Fruit fly (Drosophila melanogaster) whole organism, embryonic: ENCODE data around the gene SkpE.

Source experiments
- CG11456 ChIP-seq: fragments of 200-800 bp; sonication (Bioruptor generic); IDR thresholded peaks from 3 replicates; pipeline ENCODE4 v1.3.6; 2022; ENCODE audit warnings: missing biosample characterization, missing genetic modification characterization
- CG11560 ChIP-seq: fragments of 200-800 bp; sonication (Bioruptor generic); IDR thresholded peaks from 3 replicates; pipeline ENCODE4 v1.3.6; 2022; ENCODE audit warnings: missing biosample characterization, missing genetic modification characterization
- CG12769 ChIP-seq: fragments of 200-800 bp; sonication (Bioruptor generic); optimal IDR thresholded peaks from 2 replicates; lab custom pipeline; 2019; ENCODE audit warnings: missing biosample characterization, mild to moderate bottlenecking, missing genetic modification characterization, moderate library complexity
- CG17912 ChIP-seq: fragments of 200-800 bp; sonication (Bioruptor generic); optimal IDR thresholded peaks from 2 replicates; lab custom pipeline; 2018; ENCODE audit warnings: missing biosample characterization, mild to moderate bottlenecking, missing genetic modification characterization
- CG18599 ChIP-seq: fragments of 200-800 bp; sonication (Bioruptor generic); optimal IDR thresholded peaks from 3 replicates; lab custom pipeline; 2017; ENCODE audit warnings: missing biosample characterization, missing genetic modification characterization, mild to moderate bottlenecking, moderate library complexity, missing genetic modification reagents
- CG2199 ChIP-seq: fragments of 200-800 bp; sonication (Bioruptor generic); IDR thresholded peaks from 3 replicates; pipeline ENCODE4 v1.3.6; 2022; ENCODE audit warnings: missing biosample characterization, missing genetic modification characterization
- CG2712 ChIP-seq: fragments of 200-800 bp; optimal IDR thresholded peaks from 3 replicates; lab custom pipeline; 2019; ENCODE audit warnings: missing biosample characterization, mild to moderate bottlenecking, missing genetic modification characterization, moderate library complexity
- CG3065 ChIP-seq: fragments of 200-800 bp; sonication (Bioruptor generic); optimal IDR thresholded peaks from 2 replicates; lab custom pipeline; 2016; ENCODE audit warnings: missing biosample characterization, missing genetic modification characterization
- CG31224 ChIP-seq: fragments of 200-800 bp; sonication (Bioruptor generic); IDR thresholded peaks from 2 replicates; pipeline ENCODE4 v1.3.6; 2022; ENCODE audit warnings: missing biosample characterization, missing genetic modification characterization
- CG6791 ChIP-seq: fragments of 200-800 bp; sonication (Bioruptor generic); IDR thresholded peaks from 3 replicates; pipeline ENCODE4 v1.3.6; 2022; ENCODE audit warnings: missing biosample characterization, missing genetic modification characterization; ENCODE audit not compliant: partially characterized antibody
- CG9727 ChIP-seq: fragments of 200-800 bp; sonication (Bioruptor generic); optimal IDR thresholded peaks from 3 replicates; lab custom pipeline; 2017; ENCODE audit warnings: missing biosample characterization, mild to moderate bottlenecking, missing genetic modification characterization
- CG9932 ChIP-seq: fragments of 200-800 bp; sonication (Bioruptor generic); IDR thresholded peaks from 2 replicates; pipeline ENCODE4 v1.3.6; 2022; ENCODE audit warnings: missing biosample characterization, missing genetic modification characterization
- CHES-1-like ChIP-seq: fragments of 200-800 bp; sonication (Bioruptor generic); optimal IDR thresholded peaks from 2 replicates; lab custom pipeline; 2016; ENCODE audit warnings: missing biosample characterization, missing genetic modification characterization
- Deaf1 ChIP-seq: fragments of 200-800 bp; optimal IDR thresholded peaks from 3 replicates; lab custom pipeline; 2019; ENCODE audit warnings: missing biosample characterization, mild to moderate bottlenecking, missing genetic modification characterization, moderate library complexity
- Dfd ChIP-seq, 2 experiments: fragments of >200 bp; optimal IDR thresholded peaks; 2 replicates each; lab custom pipeline; 2017; ENCODE audit warnings: missing biosample characterization in 2 of 2, missing genetic modification characterization in 2 of 2
- Dll ChIP-seq: fragments of 200-800 bp; sonication (Bioruptor generic); IDR thresholded peaks from 4 replicates; pipeline ENCODE4 v1.3.6; 2022; ENCODE audit warnings: missing biosample characterization, missing genetic modification characterization; ENCODE audit not compliant: partially characterized antibody
- Ets65A ChIP-seq: fragments of 200-800 bp; sonication (Bioruptor generic); peaks from one replicate; lab custom pipeline; 2016; ENCODE audit warnings: missing biosample characterization, missing genetic modification characterization
- Ets97D ChIP-seq: fragments of 200-800 bp; sonication (Bioruptor generic); optimal IDR thresholded peaks from 3 replicates; lab custom pipeline; 2016; ENCODE audit warnings: missing biosample characterization, missing genetic modification characterization
- Hmr ChIP-seq: fragments of 200-800 bp; sonication (Bioruptor generic); optimal IDR thresholded peaks from 3 replicates; lab custom pipeline; 2017; ENCODE audit warnings: mild to moderate bottlenecking, missing biosample characterization, missing genetic modification reagents, missing genetic modification characterization
- Hr78 ChIP-seq, 2 experiments: fragments of 200-800 bp in 1 of 2; fragments of >200 bp in 1 of 2; sonication (Bioruptor generic) in 1 of 2; optimal IDR thresholded peaks; 2 replicates each; lab custom pipeline; 2017 to 2019; ENCODE audit warnings: missing biosample characterization in 2 of 2, missing genetic modification characterization in 2 of 2, mild to moderate bottlenecking in 1 of 2, moderate library complexity in 1 of 2
- Med ChIP-seq: fragments of 200-800 bp; sonication (Bioruptor generic); peaks from one replicate; lab custom pipeline; 2016; ENCODE audit warnings: missing biosample characterization, missing genetic modification characterization, mild to moderate bottlenecking, inconsistent platforms, moderate library complexity
- Oaz ChIP-seq: fragments of 200-800 bp; sonication (Bioruptor generic); IDR thresholded peaks from 2 replicates; pipeline ENCODE4 v1.3.6; 2022; ENCODE audit warnings: missing biosample characterization, missing genetic modification characterization
- Opbp ChIP-seq: fragments of 200-800 bp; sonication (Bioruptor generic); IDR thresholded peaks from 3 replicates; pipeline ENCODE4 v1.3.6; 2022; ENCODE audit warnings: missing biosample characterization, missing genetic modification characterization; ENCODE audit not compliant: partially characterized antibody
- Pdp1 ChIP-seq, 2 experiments: fragments of 200-800 bp; sonication (Bioruptor generic); optimal IDR thresholded peaks; 3 replicates each; lab custom pipeline; 2016; ENCODE audit warnings: missing biosample characterization in 2 of 2, missing genetic modification characterization in 2 of 2, mild to moderate bottlenecking in 1 of 2, moderate library complexity in 1 of 2
- Rx ChIP-seq: fragments of 200-800 bp; sonication (Bioruptor generic); IDR thresholded peaks from 2 replicates; pipeline ENCODE4 v1.3.6; 2022; ENCODE audit warnings: missing biosample characterization, missing genetic modification characterization
- Scr ChIP-seq: fragments of 200-800 bp; sonication (Bioruptor generic); IDR thresholded peaks from 2 replicates; pipeline ENCODE4 v1.3.6; 2022; ENCODE audit warnings: missing biosample characterization, missing genetic modification characterization; ENCODE audit not compliant: partially characterized antibody
- Stat92E ChIP-seq, 3 experiments: fragments of >200 bp in 2 of 3; fragments of 200-800 bp in 1 of 3; sonication (Bioruptor generic) in 1 of 3; optimal IDR thresholded peaks; 2 replicates each; lab custom pipeline; 2017 to 2019; ENCODE audit warnings: missing biosample characterization in 3 of 3, missing genetic modification characterization in 3 of 3, mild to moderate bottlenecking in 1 of 3, moderate library complexity in 1 of 3
- Xrp1 ChIP-seq: fragments of 200-800 bp; sonication (Bioruptor generic); IDR thresholded peaks from 2 replicates; pipeline ENCODE4 v1.3.6; 2022; ENCODE audit warnings: missing biosample characterization, missing genetic modification characterization
- chif ChIP-seq, 2 experiments: fragments of 200-800 bp; sonication (Bioruptor generic); optimal IDR thresholded peaks; 3 replicates each; lab custom pipeline; 2016; ENCODE audit warnings: missing biosample characterization in 2 of 2, missing genetic modification characterization in 2 of 2
- chinmo ChIP-seq: fragments of 200-800 bp; sonication (Bioruptor generic); IDR thresholded peaks from 4 replicates; pipeline ENCODE4 v1.3.6; 2022; ENCODE audit warnings: missing biosample characterization, missing genetic modification characterization; ENCODE audit not compliant: partially characterized antibody
- crol ChIP-seq: fragments of 200-800 bp; sonication (Bioruptor generic); IDR thresholded peaks from 2 replicates; pipeline ENCODE4 v1.3.6; 2022; ENCODE audit warnings: missing biosample characterization, missing genetic modification characterization
- esg ChIP-seq: fragments of 200-800 bp; sonication (Bioruptor generic); conservative IDR thresholded peaks from 2 replicates; pipeline ENCODE4 v1.3.6; 2022; ENCODE audit warnings: missing biosample characterization, missing genetic modification characterization
- odd ChIP-seq: fragments of 200-800 bp; sonication (Bioruptor generic); optimal IDR thresholded peaks from 2 replicates; lab custom pipeline; 2017; ENCODE audit warnings: missing biosample characterization, mild to moderate bottlenecking, missing genetic modification characterization
- pros ChIP-seq: fragments of 200-800 bp; sonication (Bioruptor generic); optimal IDR thresholded peaks from 3 replicates; lab custom pipeline; 2019; ENCODE audit warnings: missing biosample characterization, mild to moderate bottlenecking, missing genetic modification characterization, moderate library complexity
- row ChIP-seq: fragments of 200-800 bp; sonication (Bioruptor generic); IDR thresholded peaks from 3 replicates; pipeline ENCODE4 v1.3.6; 2022; ENCODE audit warnings: missing biosample characterization, missing genetic modification characterization
- slbo ChIP-seq: fragments of 200-800 bp; sonication (Bioruptor generic); IDR thresholded peaks from 2 replicates; pipeline ENCODE4 v1.3.6; 2022; ENCODE audit warnings: missing biosample characterization, missing genetic modification characterization
- sna ChIP-seq: fragments of 200-800 bp; sonication (Bioruptor generic); IDR thresholded peaks from 2 replicates; pipeline ENCODE4 v1.3.6; 2022; ENCODE audit warnings: missing biosample characterization, missing genetic modification characterization; ENCODE audit not compliant: partially characterized antibody
- so ChIP-seq: fragments of 200-800 bp; sonication (Bioruptor generic); IDR thresholded peaks from 3 replicates; pipeline ENCODE4 v1.3.6; 2022; ENCODE audit warnings: missing biosample characterization, missing genetic modification characterization
- sqz ChIP-seq: fragments of 200-800 bp; sonication (Bioruptor generic); optimal IDR thresholded peaks from 3 replicates; lab custom pipeline; 2018; ENCODE audit warnings: missing biosample characterization, mild to moderate bottlenecking, missing genetic modification characterization
- sr ChIP-seq: fragments of 200-800 bp; sonication (Bioruptor generic); IDR thresholded peaks from 3 replicates; pipeline ENCODE4 v1.3.6; 2022; ENCODE audit warnings: missing biosample characterization, missing genetic modification characterization
- stwl ChIP-seq: fragments of 200-800 bp; sonication (Bioruptor generic); optimal IDR thresholded peaks from 3 replicates; lab custom pipeline; 2018; ENCODE audit warnings: missing biosample characterization, mild to moderate bottlenecking, missing genetic modification characterization, moderate library complexity
- zen2 ChIP-seq: fragments of 200-800 bp; sonication (Bioruptor generic); IDR thresholded peaks from 3 replicates; pipeline ENCODE4 v1.3.6; 2022; ENCODE audit warnings: missing biosample characterization, missing genetic modification characterization; ENCODE audit not compliant: partially characterized antibody
- zfh2 ChIP-seq: fragments of 200-800 bp; sonication (Bioruptor generic); optimal IDR thresholded peaks from 2 replicates; lab custom pipeline; 2016; ENCODE audit warnings: missing biosample characterization, missing genetic modification characterization

SkpE gene

dm6 chrX:19845557-19846072 is 21.7 kb upstream of the SkpE start (continued):
- TF ChIP-seq row (GFP tag; lab: Robert Waterston, UW) = peak; percentile 27; the same call in 2 of the 3 replicates
- TF ChIP-seq CG11560 (tag; lab: Robert Waterston, UW) = no peak
- 0 out of 2 replicates have a peak, but pooled peaks have one; percentile 7 for TF ChIP-seq Xrp1
- peak; percentile 13 for TF ChIP-seq Med
- 0 out of 4 replicates have a peak, but pooled peaks have one; percentile 42 for TF ChIP-seq chinmo (GFP tag; lab: Robert Waterston, UW)
- TF ChIP-seq sqz (GFP tag; lab: Kevin White, UChicago) = peak; percentile 19
- no peak for TF ChIP-seq Scr (GFP tag; lab: Robert Waterston, UW)

dm6 chrX:19844010-19844766 is 20.3 kb upstream of the SkpE start:
- no peak for TF ChIP-seq CHES-1-like (GFP tag; lab: Kevin White, UChicago)
- TF ChIP-seq CG6791 = 0 out of 3 replicates have a peak, but pooled peaks have one; percentile 31
- no peak for TF ChIP-seq Dfd (GFP tag; optimal IDR thresholded peaks at IDR 0.05; lab: Kevin White, UChicago)
- no peak for TF ChIP-seq slbo (GFP tag; lab: Robert Waterston, UW)
- TF ChIP-seq CG3065 (GFP tag; lab: Kevin White, UChicago) = no peak
- TF ChIP-seq sr (GFP tag; lab: Robert Waterston, UW) = peak; percentile 87
- TF ChIP-seq odd (GFP tag; lab: Kevin White, UChicago) = no peak
- peak; percentile 62 for TF ChIP-seq Med
- no peak for TF ChIP-seq zfh2 (GFP tag; lab: Kevin White, UChicago)
- peak; percentile 74 for TF ChIP-seq Deaf1 (tag; lab: Kevin White, UChicago)
- TF ChIP-seq CG12769 (tag; lab: Kevin White, UChicago) = peak; percentile 58
- 0 out of 3 replicates have a peak, but pooled peaks have one; percentile 16 for TF ChIP-seq zen2 (GFP tag; lab: Robert Waterston, UW)
- TF ChIP-seq Ets65A (GFP tag; lab: Kevin White, UChicago) = peak; percentile 17
- TF ChIP-seq Rx (GFP tag; lab: Robert Waterston, UW) = 0 out of 2 replicates have a peak, but pooled peaks have one; percentile 5
- 0 out of 2 replicates have a peak, but pooled peaks have one; percentile 27 for TF ChIP-seq sna (GFP tag; lab: Robert Waterston, UW)
- TF ChIP-seq CG9932 = no peak
- TF ChIP-seq CG2199 = 0 out of 3 replicates have a peak, but pooled peaks have one; percentile 9
- 0 out of 4 replicates have a peak, but pooled peaks have one; percentile 23 for TF ChIP-seq Dll
- peak; percentile 70; the same call in 2 of the 3 replicates for TF ChIP-seq so (GFP tag; lab: Robert Waterston, UW)
- TF ChIP-seq Hr78 (GFP tag; optimal IDR thresholded peaks at IDR 0.05; lab: Kevin White, UChicago) = peak in 1 of 2 experiments; percentile 62
- TF ChIP-seq esg (GFP tag; lab: Robert Waterston, UW) = no peak
- TF ChIP-seq Oaz (GFP tag; lab: Robert Waterston, UW) = no peak
- no peak for TF ChIP-seq Ets97D (GFP tag; lab: Kevin White, UChicago)
- TF ChIP-seq stwl (tag; lab: Kevin White, UChicago) = peak; percentile 95
- TF ChIP-seq crol (GFP tag; lab: Robert Waterston, UW) = peak; percentile 69

- TF ChIP-seq CG11456 = no peak
- peak; percentile 58 for TF ChIP-seq CG2712 (tag; lab: Kevin White, UChicago)
- TF ChIP-seq CG31224 (GFP tag; lab: Robert Waterston, UW) = no peak
- peak; percentile 59 for TF ChIP-seq CG9727 (GFP tag; lab: Kevin White, UChicago)
- TF ChIP-seq Opbp (GFP tag; lab: Robert Waterston, UW) = no peak
- peak; percentile 94 for TF ChIP-seq pros
- no peak for TF ChIP-seq Stat92E (GFP tag; optimal IDR thresholded peaks at IDR 0.05; lab: Kevin White, UChicago)
- TF ChIP-seq Hmr (GFP tag; lab: Kevin White, UChicago) = no peak
- TF ChIP-seq CG17912 (GFP tag; lab: Kevin White, UChicago) = no peak
- TF ChIP-seq Pdp1 (GFP tag; optimal IDR thresholded peaks at IDR 0.05; lab: Kevin White, UChicago) = peak in 1 of 2 experiments; percentile 0
- peak in 1 of 2 experiments; percentile 35 for TF ChIP-seq chif (GFP tag; optimal IDR thresholded peaks at IDR 0.05; lab: Kevin White, UChicago)
- TF ChIP-seq CG18599 = no peak
Observed at dm6 chrX:19842397-19843261, 18.7 kb upstream of the SkpE start.
